Fruit fly (Drosophila melanogaster): Measurements from ENCODE around the gene CG13299.

- TF ChIP-seq h (optimal IDR thresholded peaks at IDR 0.05): no peak
- no peak for TF ChIP-seq insv (optimal IDR thresholded peaks at IDR 0.05)
Observed at dm6 chr3L:6274929-6275328, 42.8 kb upstream of the CG13299 start.

Measured in Kc167 (cell line).